Worm (Caenorhabditis elegans): ENCODE measurements around the gene sre-36.

DNA sequence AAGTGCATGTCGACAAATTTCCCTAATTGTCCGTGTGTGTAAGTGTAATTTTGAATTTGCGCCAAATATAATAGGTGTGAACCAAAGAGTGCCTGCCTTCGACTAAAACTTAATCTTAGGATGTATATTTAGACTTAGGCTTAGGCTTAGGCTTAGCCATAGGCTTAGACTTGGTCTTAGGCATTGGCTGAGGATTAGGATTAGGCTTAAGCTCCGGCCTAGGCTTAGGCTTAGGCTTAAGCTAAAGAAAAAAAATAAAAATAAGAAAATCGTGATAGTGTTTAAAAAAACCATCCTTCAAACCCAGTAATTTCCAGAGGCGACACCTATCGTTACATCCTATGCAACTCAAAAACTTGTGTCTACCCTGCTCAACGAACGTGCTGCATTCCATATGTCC, 46.7 kb downstream of the sre-36 start:
- TF ChIP-seq attf-5 (GFP tag; optimal IDR thresholded peaks at IDR 0.05) (no peak), fkh-3 (tag; optimal IDR thresholded peaks at IDR 0.05) (no peak), ztf-18 (tag; optimal IDR thresholded peaks at IDR 0.05) (no peak), pha-4 (tag; optimal IDR thresholded peaks at IDR 0.05) (no peak), sea-2 (GFP tag; IDR thresholded peaks at IDR 0.05) (no peak), hmg-20 (GFP tag; IDR thresholded peaks at IDR 0.05) (no peak), egl-18 (GFP tag; IDR thresholded peaks at IDR 0.05) (no peak), dpff-1 (tag; optimal IDR thresholded peaks at IDR 0.05) (no peak), rpc-1 (optimal IDR thresholded peaks at IDR 0.05) (no peak), rpc-1 (tag; optimal IDR thresholded peaks at IDR 0.05) (no peak), snpc-4 (GFP tag; optimal IDR thresholded peaks at IDR 0.05) (no peak), snpc-4 (tag; optimal IDR thresholded peaks at IDR 0.05) (no peak), ama-1 (optimal IDR thresholded peaks at IDR 0.05) (no peak), ama-1 (GFP tag; optimal IDR thresholded peaks at IDR 0.05) (no peak), rec-8 (tag; optimal IDR thresholded peaks at IDR 0.05) (no peak)

All from whole organism, young adult.